Fruit fly (Drosophila melanogaster): ENCODE results near the gene Got2.

The Got2 gene

dm6 chr2L:1980708-1981339 lies 6.7 kb downstream of the Got2 start, which contains the start of the genes CG15356 and CG15362 (continued):
- TF ChIP-seq slbo (GFP tag; IDR thresholded peaks at IDR 0.05) = peak; percentile 63
- TF ChIP-seq zen2 (GFP tag; IDR thresholded peaks at IDR 0.05; ENCODE audit: partially characterized antibody) = peak; percentile 98
- peak; percentile 19 for TF ChIP-seq CG13424 (tag; optimal IDR thresholded peaks at IDR 0.05)
- TF ChIP-seq sqz (GFP tag; optimal IDR thresholded peaks at IDR 0.05) = no peak
- TF ChIP-seq bigmax (GFP tag; optimal IDR thresholded peaks at IDR 0.05) = no peak
- no peak for TF ChIP-seq Lim3 (GFP tag; IDR thresholded peaks at IDR 0.05)
- TF ChIP-seq kni (GFP tag; optimal IDR thresholded peaks at IDR 0.05) = no peak
- TF ChIP-seq Drgx (GFP tag; IDR thresholded peaks at IDR 0.05) = peak; percentile 27; the same call in 1 of the 2 replicates
- no peak for TF ChIP-seq tio (GFP tag; optimal IDR thresholded peaks at IDR 0.05)
- no peak for TF ChIP-seq CG18599 (GFP tag; optimal IDR thresholded peaks at IDR 0.05)
- no peak for TF ChIP-seq ara (GFP tag; IDR thresholded peaks at IDR 0.05)
- TF ChIP-seq Side (GFP tag; optimal IDR thresholded peaks at IDR 0.05) = no peak
- TF ChIP-seq usp (GFP tag; optimal IDR thresholded peaks at IDR 0.05) = no peak
- peak; percentile 85 for TF ChIP-seq Med (GFP tag)
- peak; percentile 22 for TF ChIP-seq Hmx (GFP tag; optimal IDR thresholded peaks at IDR 0.05)
- TF ChIP-seq Lpt (GFP tag; optimal IDR thresholded peaks at IDR 0.05) = no peak
- no peak for TF ChIP-seq gce (GFP tag; IDR thresholded peaks at IDR 0.05)
- no peak for TF ChIP-seq sim (GFP tag; IDR thresholded peaks at IDR 0.05)
- peak; percentile 89 for TF ChIP-seq Ets65A (GFP tag)
- TF ChIP-seq GATAe (GFP tag; conservative IDR thresholded peaks at IDR 0.05) = no peak
- TF ChIP-seq Blimp-1 (GFP tag; optimal IDR thresholded peaks at IDR 0.05) = no peak
- TF ChIP-seq danr (GFP tag; IDR thresholded peaks at IDR 0.05) = no peak
- TF ChIP-seq vnd (GFP tag; IDR thresholded peaks at IDR 0.05; ENCODE audit: partially characterized antibody) = peak; percentile 99
- TF ChIP-seq tll (GFP tag; optimal IDR thresholded peaks at IDR 0.05) = no peak
- TF ChIP-seq Gug (GFP tag; IDR thresholded peaks at IDR 0.05) = peak; percentile 60; the same call in 1 of the 4 replicates
- no peak for TF ChIP-seq Optix (GFP tag; IDR thresholded peaks at IDR 0.05)
- TF ChIP-seq CG10209 (GFP tag; optimal IDR thresholded peaks at IDR 0.05) = peak; percentile 29
- no peak for TF ChIP-seq Atf6 (GFP tag; IDR thresholded peaks at IDR 0.05)
- no peak for TF ChIP-seq CG11560 (tag; IDR thresholded peaks at IDR 0.05)
- TF ChIP-seq CG5180 (GFP tag; optimal IDR thresholded peaks at IDR 0.05) = no peak
- TF ChIP-seq sna (GFP tag; IDR thresholded peaks at IDR 0.05; ENCODE audit: partially characterized antibody) = peak; percentile 97
- no peak for TF ChIP-seq HmgD (GFP tag; optimal IDR thresholded peaks at IDR 0.05)
- no peak for TF ChIP-seq nerfin-1 (tag; optimal IDR thresholded peaks at IDR 0.05)
- no peak for TF ChIP-seq CG3065 (GFP tag; optimal IDR thresholded peaks at IDR 0.05)
- no peak for TF ChIP-seq CG32767 (GFP tag; IDR thresholded peaks at IDR 0.05)
- no peak; the same call in 1 of the 2 replicates for TF ChIP-seq sisA (GFP tag; IDR thresholded peaks at IDR 0.05)
- TF ChIP-seq CG7928 (GFP tag; optimal IDR thresholded peaks at IDR 0.05) = no peak
- no peak for TF ChIP-seq oc (tag; optimal IDR thresholded peaks at IDR 0.05)
- TF ChIP-seq CG15269 (tag; optimal IDR thresholded peaks at IDR 0.05) = no peak
- no peak for TF ChIP-seq CG13123 (GFP tag; optimal IDR thresholded peaks at IDR 0.05)
- no peak for TF ChIP-seq CG15011 (GFP tag; optimal IDR thresholded peaks at IDR 0.05)
- peak; percentile 67 for TF ChIP-seq Sin3A (optimal IDR thresholded peaks at IDR 0.05)
- peak; percentile 2 for TF ChIP-seq CG1602 (GFP tag; optimal IDR thresholded peaks at IDR 0.05)
- TF ChIP-seq bsh (GFP tag; optimal IDR thresholded peaks at IDR 0.05) = peak in 1 of 2 experiments; percentile 4
- TF ChIP-seq CTCF (GFP tag; optimal IDR thresholded peaks at IDR 0.05) = peak; percentile 17
- no peak for TF ChIP-seq yki (optimal IDR thresholded peaks at IDR 0.05)
- no peak for TF ChIP-seq shn (GFP tag; optimal IDR thresholded peaks at IDR 0.05)
- TF ChIP-seq stc (GFP tag; IDR thresholded peaks at IDR 0.05) = no peak
- peak; percentile 73 for TF ChIP-seq E2f2 (GFP tag; IDR thresholded peaks at IDR 0.05)
- TF ChIP-seq Bdp1 (GFP tag; optimal IDR thresholded peaks at IDR 0.05) = peak; percentile 2
- no peak for TF ChIP-seq gt (GFP tag; IDR thresholded peaks at IDR 0.05)
- TF ChIP-seq CG7556 (GFP tag; optimal IDR thresholded peaks at IDR 0.05) = no peak

Measured in whole organism, embryonic.